Fruit fly (Drosophila melanogaster) whole organism, embryonic: ENCODE data around the gene CG43184.
A peak's percentile ranks its signal among the peaks of the same experiment; 100 is the strongest.

Source experiments
- ATbp ChIP-seq: fragments of 200-800 bp; sonication (Bioruptor generic); optimal IDR thresholded peaks from 2 replicates; lab custom pipeline; 2017; ENCODE audit warnings: missing biosample characterization, mild to moderate bottlenecking, missing genetic modification characterization, missing genetic modification reagents
- Asciz ChIP-seq: fragments of 200-800 bp; sonication (Bioruptor generic); optimal IDR thresholded peaks from 2 replicates; lab custom pipeline; 2017; ENCODE audit warnings: missing biosample characterization, mild to moderate bottlenecking, missing genetic modification characterization, missing genetic modification reagents
- BtbVII ChIP-seq: fragments of 200-800 bp; sonication (Bioruptor generic); optimal IDR thresholded peaks from 3 replicates; lab custom pipeline; 2017; ENCODE audit warnings: missing biosample characterization, mild to moderate bottlenecking, missing genetic modification characterization
- CG13296 ChIP-seq: fragments of 200-800 bp; sonication (Bioruptor generic); optimal IDR thresholded peaks from 3 replicates; lab custom pipeline; 2018; ENCODE audit warnings: missing biosample characterization, mild to moderate bottlenecking, missing genetic modification characterization
- CG13894 ChIP-seq: fragments of 200-800 bp; sonication (Bioruptor generic); optimal IDR thresholded peaks from 3 replicates; lab custom pipeline; 2018; ENCODE audit warnings: missing biosample characterization, mild to moderate bottlenecking, missing genetic modification characterization, moderate library complexity
- CG15011 ChIP-seq: fragments of 200-800 bp; sonication (Bioruptor generic); optimal IDR thresholded peaks from 3 replicates; lab custom pipeline; 2018; ENCODE audit warnings: missing biosample characterization, mild to moderate bottlenecking, missing genetic modification characterization
- CG1792 ChIP-seq: fragments of 200-800 bp; sonication (Bioruptor generic); optimal IDR thresholded peaks from 2 replicates; lab custom pipeline; 2016; ENCODE audit warnings: missing biosample characterization, missing genetic modification characterization
- CG18262 ChIP-seq: fragments of 200-800 bp; optimal IDR thresholded peaks from 3 replicates; lab custom pipeline; 2019; ENCODE audit warnings: missing biosample characterization, mild to moderate bottlenecking, missing genetic modification characterization, moderate library complexity
- CG2116 ChIP-seq: fragments of 200-800 bp; sonication (Bioruptor generic); optimal IDR thresholded peaks from 3 replicates; lab custom pipeline; 2018; ENCODE audit warnings: missing biosample characterization, mild to moderate bottlenecking, missing genetic modification characterization
- CG2129 ChIP-seq: fragments of 200-800 bp; sonication (Bioruptor generic); IDR thresholded peaks from 2 replicates; pipeline ENCODE4 v1.3.6; 2022; ENCODE audit warnings: missing biosample characterization, missing genetic modification characterization; ENCODE audit not compliant: partially characterized antibody
- CG2889 ChIP-seq: fragments of 200-800 bp; sonication (Bioruptor generic); IDR thresholded peaks from 3 replicates; pipeline ENCODE4 v1.3.6; 2022; ENCODE audit warnings: missing biosample characterization, missing genetic modification characterization
- CG3065 ChIP-seq: fragments of 200-800 bp; sonication (Bioruptor generic); optimal IDR thresholded peaks from 2 replicates; lab custom pipeline; 2016; ENCODE audit warnings: missing biosample characterization, missing genetic modification characterization
- CG3163 ChIP-seq: fragments of 200-800 bp; sonication (Bioruptor generic); optimal IDR thresholded peaks from 3 replicates; lab custom pipeline; 2016; ENCODE audit warnings: missing biosample characterization, missing genetic modification characterization
- CG32767 ChIP-seq: fragments of 200-800 bp; sonication (Bioruptor generic); IDR thresholded peaks from 2 replicates; pipeline ENCODE4 v1.3.6; 2022; ENCODE audit warnings: missing biosample characterization, missing genetic modification characterization
- CG3726 ChIP-seq: fragments of 200-800 bp; sonication (Bioruptor generic); IDR thresholded peaks from 3 replicates; pipeline ENCODE4, ENCODE4 v1.3.6; 2022; ENCODE audit warnings: missing biosample characterization, missing genetic modification characterization
- CG5953 ChIP-seq: fragments of 200-800 bp; sonication (Bioruptor generic); IDR thresholded peaks from 2 replicates; pipeline ENCODE4 v1.3.6; 2022; ENCODE audit warnings: missing biosample characterization, missing genetic modification characterization
- CG6654 ChIP-seq: fragments of 200-800 bp; sonication (Bioruptor generic); optimal IDR thresholded peaks from 2 replicates; lab custom pipeline; 2017; ENCODE audit warnings: missing biosample characterization, mild to moderate bottlenecking, missing genetic modification characterization
- CG7839 ChIP-seq: fragments of 200-800 bp; sonication (Bioruptor generic); optimal IDR thresholded peaks from 3 replicates; lab custom pipeline; 2018; ENCODE audit warnings: missing biosample characterization, mild to moderate bottlenecking, missing genetic modification characterization, moderate library complexity
- CG9797 ChIP-seq: fragments of 200-800 bp; sonication (Bioruptor generic); optimal IDR thresholded peaks from 3 replicates; lab custom pipeline; 2018; ENCODE audit warnings: missing biosample characterization, mild to moderate bottlenecking, missing genetic modification characterization
- CrebB ChIP-seq: fragments of 200-800 bp; sonication (Bioruptor generic); optimal IDR thresholded peaks from 3 replicates; lab custom pipeline; 2018; ENCODE audit warnings: missing biosample characterization, mild to moderate bottlenecking, missing genetic modification characterization
- D ChIP-seq, 2 experiments: fragments of 200-800 bp in 1 of 2; fragments of >200 bp in 1 of 2; sonication (Bioruptor generic) in 1 of 2; optimal IDR thresholded peaks; 2 replicates in 1 of 2; 3 replicates in 1 of 2; lab custom pipeline; 2017; ENCODE audit warnings: mild to moderate bottlenecking in 1 of 2, missing biosample characterization in 1 of 2, missing genetic modification characterization in 1 of 2, missing genetic modification reagents in 1 of 2
- Dfd ChIP-seq, 2 experiments: fragments of >200 bp; optimal IDR thresholded peaks; 2 replicates each; lab custom pipeline; 2017; ENCODE audit warnings: missing biosample characterization in 2 of 2, missing genetic modification characterization in 2 of 2
- Ets97D ChIP-seq: fragments of 200-800 bp; sonication (Bioruptor generic); optimal IDR thresholded peaks from 3 replicates; lab custom pipeline; 2016; ENCODE audit warnings: missing biosample characterization, missing genetic modification characterization
- Fer1 ChIP-seq: fragments of 200-800 bp; sonication (Bioruptor generic); optimal IDR thresholded peaks from 2 replicates; lab custom pipeline; 2017; ENCODE audit warnings: missing biosample characterization, mild to moderate bottlenecking, missing genetic modification characterization
- Fer2 ChIP-seq: fragments of 200-800 bp; sonication (Bioruptor generic); optimal IDR thresholded peaks from 2 replicates; lab custom pipeline; 2018; ENCODE audit warnings: missing biosample characterization, mild to moderate bottlenecking, missing genetic modification characterization, moderate library complexity
- Hr39 ChIP-seq: fragments of >200 bp; optimal IDR thresholded peaks from 2 replicates; lab custom pipeline; 2017
- Mad ChIP-seq: fragments of 200-800 bp; sonication (Bioruptor generic); optimal IDR thresholded peaks from 2 replicates; lab custom pipeline; 2016; ENCODE audit warnings: missing biosample characterization, missing genetic modification characterization
- NC2α ChIP-seq: fragments of 200-800 bp; sonication (Bioruptor generic); optimal IDR thresholded peaks from 2 replicates; lab custom pipeline; 2016; ENCODE audit warnings: missing biosample characterization, missing genetic modification characterization
- NC2β ChIP-seq: fragments of 200-800 bp; sonication (Bioruptor generic); optimal IDR thresholded peaks from 2 replicates; lab custom pipeline; 2016; ENCODE audit warnings: missing biosample characterization, missing genetic modification characterization
- NfI ChIP-seq: fragments of 200-800 bp; sonication (Bioruptor generic); optimal IDR thresholded peaks from 3 replicates; lab custom pipeline; 2018; ENCODE audit warnings: missing biosample characterization, mild to moderate bottlenecking, missing genetic modification characterization, moderate library complexity
- PHDP ChIP-seq: fragments of 200-800 bp; sonication (Bioruptor generic); optimal IDR thresholded peaks from 3 replicates; lab custom pipeline; 2018; ENCODE audit warnings: missing biosample characterization, mild to moderate bottlenecking, missing genetic modification characterization, moderate library complexity
- Ravus ChIP-seq: fragments of 200-800 bp; sonication (Bioruptor generic); IDR thresholded peaks from 2 replicates; pipeline ENCODE4 v1.3.6; 2022; ENCODE audit warnings: missing biosample characterization, missing genetic modification characterization
- Sry-δ ChIP-seq: fragments of 200-800 bp; sonication (Bioruptor generic); optimal IDR thresholded peaks from 2 replicates; lab custom pipeline; 2016; ENCODE audit warnings: missing biosample characterization, missing genetic modification characterization
- Trl ChIP-seq, 3 experiments: fragments of >200 bp in 2 of 3; fragments of 200-800 bp in 1 of 3; sonication (Bioruptor generic) in 1 of 3; optimal IDR thresholded peaks; 2 replicates in 1 of 3; 3 replicates in 2 of 3; lab custom pipeline; 2016 to 2017; ENCODE audit warnings: missing biosample characterization in 1 of 3, missing genetic modification characterization in 1 of 3
- crc ChIP-seq: fragments of 200-800 bp; sonication (Bioruptor generic); optimal IDR thresholded peaks from 2 replicates; lab custom pipeline; 2016; ENCODE audit warnings: missing biosample characterization, missing genetic modification characterization
- en ChIP-seq: fragments of 200-800 bp; sonication (Bioruptor generic); optimal IDR thresholded peaks from 2 replicates; lab custom pipeline; 2016; ENCODE audit warnings: missing biosample characterization, missing genetic modification characterization
- hb ChIP-seq: fragments of 200-800 bp; sonication (Bioruptor generic); IDR thresholded peaks from 3 replicates; pipeline ENCODE4 v1.3.6; 2022; ENCODE audit warnings: missing biosample characterization, missing genetic modification characterization; ENCODE audit not compliant: partially characterized antibody
- her ChIP-seq: fragments of 200-800 bp; sonication (Bioruptor generic); optimal IDR thresholded peaks from 2 replicates; lab custom pipeline; 2016; ENCODE audit warnings: missing biosample characterization, missing genetic modification characterization
- kah ChIP-seq: fragments of 200-800 bp; sonication (Bioruptor generic); optimal IDR thresholded peaks from 2 replicates; lab custom pipeline; 2018; ENCODE audit warnings: missing biosample characterization, mild to moderate bottlenecking, missing genetic modification characterization
- lilli ChIP-seq: fragments of 200-800 bp; sonication (Bioruptor generic); optimal IDR thresholded peaks from 3 replicates; lab custom pipeline; 2016; ENCODE audit warnings: missing biosample characterization, missing genetic modification characterization
- oc ChIP-seq: fragments of 200-800 bp; sonication (Bioruptor generic); optimal IDR thresholded peaks from 2 replicates; lab custom pipeline; 2018; ENCODE audit warnings: missing biosample characterization, mild to moderate bottlenecking, missing genetic modification characterization, moderate library complexity
- pan ChIP-seq, 4 experiments: fragments of >200 bp in 3 of 4; fragments of 200-800 bp in 1 of 4; sonication (Bioruptor generic) in 1 of 4; optimal IDR thresholded peaks in 3 of 4; IDR thresholded peaks in 1 of 4; 2 replicates each; pipeline versions ENCODE4 v1.3.6 to Lab custom; 2017 to 2022; ENCODE audit warnings: missing biosample characterization in 2 of 4, missing genetic modification characterization in 2 of 4, mixed read lengths in 1 of 4
- ranshi ChIP-seq: fragments of 200-800 bp; sonication (Bioruptor generic); IDR thresholded peaks from 2 replicates; pipeline ENCODE4 v1.3.6; 2022; ENCODE audit warnings: missing biosample characterization, missing genetic modification characterization
- sens ChIP-seq: fragments of 200-800 bp; sonication (Bioruptor generic); peaks from one replicate; lab custom pipeline; 2016; ENCODE audit warnings: missing biosample characterization, missing genetic modification characterization
- sens-2 ChIP-seq: fragments of 200-800 bp; sonication (Bioruptor generic); IDR thresholded peaks from 2 replicates; pipeline ENCODE4 v1.3.6; 2022; ENCODE audit warnings: missing biosample characterization, missing genetic modification characterization
- sima ChIP-seq: fragments of 200-800 bp; sonication (Bioruptor generic); optimal IDR thresholded peaks from 2 replicates; lab custom pipeline; 2016; ENCODE audit warnings: missing biosample characterization, missing genetic modification characterization
- tx ChIP-seq: fragments of 200-800 bp; sonication (Bioruptor generic); optimal IDR thresholded peaks from 2 replicates; lab custom pipeline; 2016; ENCODE audit warnings: missing biosample characterization, missing genetic modification characterization
- wdn ChIP-seq: fragments of 200-800 bp; sonication (Bioruptor generic); IDR thresholded peaks from 2 replicates; pipeline ENCODE4 v1.3.6; 2022; ENCODE audit warnings: missing biosample characterization, missing genetic modification characterization
- zen ChIP-seq: fragments of 200-800 bp; sonication (Bioruptor generic); optimal IDR thresholded peaks from 3 replicates; lab custom pipeline; 2018; ENCODE audit warnings: missing biosample characterization, mild to moderate bottlenecking, missing genetic modification characterization, moderate library complexity
- zf30C ChIP-seq: fragments of 200-800 bp; sonication (Bioruptor generic); optimal IDR thresholded peaks from 3 replicates; lab custom pipeline; 2018; ENCODE audit warnings: missing biosample characterization, mild to moderate bottlenecking, missing genetic modification characterization

The CG43184 gene

DNA sequence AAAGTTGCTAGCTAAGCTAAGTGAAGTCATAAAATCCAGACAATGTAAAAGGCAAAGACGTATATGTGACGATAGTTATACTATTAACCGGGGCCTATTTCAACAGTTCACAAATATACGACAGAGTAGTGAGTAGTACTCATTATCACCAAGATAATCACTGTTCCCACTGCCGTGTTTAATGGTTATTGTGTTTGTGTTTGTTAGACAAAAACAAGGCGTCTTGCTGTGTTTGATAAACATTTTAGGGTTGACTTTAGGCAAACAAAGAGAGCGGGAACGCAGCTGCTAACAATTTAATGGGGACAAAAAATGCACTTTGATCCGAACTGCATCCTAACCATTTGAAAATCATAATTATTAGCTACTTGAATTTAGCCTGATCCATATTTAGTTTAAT is 27.9 kb downstream of the CG43184 start (continued):
- TF ChIP-seq Sry-δ (GFP tag; lab: Kevin White, UChicago) (no peak), CG2116 (peak; percentile 55), CG3726 (GFP tag; lab: Robert Waterston, UW) (no peak), CG13296 (GFP tag; lab: Kevin White, UChicago) (peak; percentile 61), Asciz (GFP tag; lab: Kevin White, UChicago) (peak; percentile 92), Ets97D (GFP tag; lab: Kevin White, UChicago) (no peak), NfI (GFP tag; lab: Kevin White, UChicago) (peak; percentile 30), CG3163 (GFP tag; lab: Kevin White, UChicago) (peak; percentile 7), CG5953 (GFP tag; lab: Robert Waterston, UW) (no peak), lilli (GFP tag; lab: Kevin White, UChicago) (peak; percentile 5), CG3065 (GFP tag; lab: Kevin White, UChicago) (peak; percentile 40), Fer1 (GFP tag; lab: Kevin White, UChicago) (peak; percentile 33), CG2129 (no peak), CG7839 (tag; lab: Kevin White, UChicago) (peak; percentile 59), CrebB (tag; lab: Kevin White, UChicago) (peak; percentile 82), her (GFP tag; lab: Kevin White, UChicago) (peak; percentile 60), kah (peak; percentile 62), oc (tag; lab: Kevin White, UChicago) (peak; percentile 85), zen (tag; lab: Kevin White, UChicago) (peak; percentile 66), PHDP (peak; percentile 84), Dfd (GFP tag; optimal IDR thresholded peaks at IDR 0.05; lab: Kevin White, UChicago) (no peak), tx (GFP tag; lab: Kevin White, UChicago) (no peak), NC2β (GFP tag; lab: Kevin White, UChicago) (peak; percentile 76), NC2α (GFP tag; lab: Kevin White, UChicago) (peak; percentile 64), CG2889 (GFP tag; lab: Robert Waterston, UW) (no peak), D (optimal IDR thresholded peaks at IDR 0.05; lab: Kevin White, UChicago) (no peak), D (GFP tag; optimal IDR thresholded peaks at IDR 0.05; lab: Kevin White, UChicago) (peak; percentile 79), Ravus (GFP tag; lab: Robert Waterston, UW) (no peak), CG15011 (GFP tag; lab: Kevin White, UChicago) (peak; percentile 59), ranshi (no peak), BtbVII (peak; percentile 46), crc (peak; percentile 26), en (GFP tag; lab: Kevin White, UChicago) (peak; percentile 75), Trl (optimal IDR thresholded peaks at IDR 0.05; lab: Kevin White, UChicago) (no peak), Trl (GFP tag; optimal IDR thresholded peaks at IDR 0.05; lab: Kevin White, UChicago) (peak; percentile 30), sens-2 (GFP tag; lab: Robert Waterston, UW) (0 out of 2 replicates have a peak, but pooled peaks have one; percentile 38), Hr39 (no peak), wdn (GFP tag; lab: Robert Waterston, UW) (no peak), hb (GFP tag; lab: Robert Waterston, UW) (no peak), sima (GFP tag; lab: Kevin White, UChicago) (no peak), pan (optimal IDR thresholded peaks at IDR 0.05; lab: Kevin White, UChicago) (no peak), pan (GFP tag; optimal IDR thresholded peaks at IDR 0.05 in 1 of 2, IDR thresholded peaks at IDR 0.05 in 1 of 2) (no peak), Fer2 (peak; percentile 20), CG1792 (GFP tag; lab: Kevin White, UChicago) (peak; percentile 75), CG32767 (GFP tag; lab: Robert Waterston, UW) (no peak), ATbp (GFP tag; lab: Kevin White, UChicago) (peak; percentile 93), CG9797 (GFP tag; lab: Kevin White, UChicago) (no peak), sens (GFP tag; lab: Kevin White, UChicago) (peak; percentile 95), CG18262 (tag; lab: Kevin White, UChicago) (peak; percentile 78), CG13894 (tag; lab: Kevin White, UChicago) (no peak), CG6654 (peak; percentile 47), zf30C (GFP tag; lab: Kevin White, UChicago) (no peak), Mad (peak; percentile 49)
